Worm (Caenorhabditis elegans) whole organism, late embryonic: ENCODE measurements around the gene cht-5.

Source experiments
- C38D4.7 ChIP-seq: fragments of 200-800 bp; sonication (Bioruptor generic); optimal IDR thresholded peaks from 2 replicates; lab custom pipeline; 2018; ENCODE audit warnings: mild to moderate bottlenecking, missing genetic modification characterization, moderate library complexity, missing compliant biosample characterization
- ama-1 ChIP-seq: fragments of 150-350 bp; optimal IDR thresholded peaks from 2 replicates; lab custom pipeline; 2014
- dmd-4 ChIP-seq: sonication (generic microtip); optimal IDR thresholded peaks from 2 replicates; lab custom pipeline; 2016; ENCODE audit warnings: borderline replicate concordance, missing genetic modification characterization, missing compliant biosample characterization
- elt-2 ChIP-seq: sonication (generic microtip); optimal IDR thresholded peaks from 2 replicates; lab custom pipeline; 2016; ENCODE audit warnings: missing genetic modification reagents, missing genetic modification characterization, missing compliant biosample characterization
- elt-4 ChIP-seq: sonication (generic microtip); optimal IDR thresholded peaks from 2 replicates; lab custom pipeline; 2016; ENCODE audit warnings: missing genetic modification characterization, missing compliant biosample characterization
- hlh-6 ChIP-seq: sonication (generic microtip); optimal IDR thresholded peaks from 2 replicates; lab custom pipeline; 2016; ENCODE audit warnings: missing genotype, missing genetic modification characterization, missing compliant biosample characterization
- nhr-11 ChIP-seq: fragments of 150-350 bp; optimal IDR thresholded peaks from 2 replicates; lab custom pipeline; 2014; ENCODE audit warnings: missing biosample characterization, missing genetic modification characterization
- ztf-16 ChIP-seq: sonication (generic microtip); optimal IDR thresholded peaks from 2 replicates; lab custom pipeline; 2017; ENCODE audit warnings: missing genetic modification characterization, missing compliant biosample characterization

DNA sequence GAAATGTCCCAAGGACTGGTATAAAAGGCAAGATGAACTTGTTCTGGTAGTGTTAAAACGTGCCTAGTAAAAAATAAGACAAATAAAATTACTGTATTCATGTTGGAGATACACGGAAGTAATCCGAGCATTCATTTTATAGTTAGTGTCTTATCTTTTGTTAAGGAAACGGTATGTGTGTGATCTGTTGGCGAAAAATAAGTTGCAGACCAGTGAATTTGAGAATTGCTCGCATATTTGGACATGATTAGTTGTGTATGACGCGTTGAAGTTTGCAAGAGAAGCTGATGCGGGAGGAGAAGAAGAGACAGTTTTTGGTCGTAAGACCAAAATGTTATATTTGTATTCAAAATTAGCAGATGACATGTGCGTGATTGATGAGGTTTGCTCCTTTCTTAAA, 12.5 kb upstream of the cht-5 start, which contains the start of gene C08B6.14:
- no peak for TF ChIP-seq dmd-4
- TF ChIP-seq elt-4 (tag; lab: Kevin White, UChicago), result no peak
- no peak for TF ChIP-seq hlh-6 (tag; lab: Kevin White, UChicago)
- no peak for TF ChIP-seq C38D4.7 (GFP tag; lab: Kevin White, UChicago)
- TF ChIP-seq elt-2, result no peak
- TF ChIP-seq nhr-11 (tag; lab: Kevin White, UChicago), result no peak
- no peak for TF ChIP-seq ztf-16 (tag; lab: Kevin White, UChicago)
- TF ChIP-seq ama-1 (lab: Kevin White, UChicago), result no peak
